Fruit fly (Drosophila melanogaster): ENCODE results near the gene Culd.

DNA sequence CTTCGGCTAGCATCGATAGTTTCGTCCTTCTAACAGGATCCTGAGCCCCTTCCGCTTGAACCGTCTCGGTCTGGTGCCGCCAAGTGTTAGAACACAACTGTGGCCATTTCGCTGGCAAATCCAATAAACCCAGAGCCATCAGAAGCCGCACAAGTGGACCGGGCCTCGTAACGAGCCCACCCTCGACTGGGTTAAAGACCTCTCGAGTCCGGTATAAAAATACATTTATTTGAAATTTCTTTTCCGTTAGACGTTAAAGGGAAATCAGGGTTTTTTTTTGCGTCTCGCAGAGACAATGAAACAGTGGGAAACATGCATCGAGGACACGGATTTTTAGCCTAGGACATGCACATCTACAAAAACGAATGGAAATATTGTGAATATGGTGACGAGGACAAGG is at the start of gene Culd:
- TF ChIP-seq CTCF (optimal IDR thresholded peaks at IDR 0.05): no peak
- no peak for TF ChIP-seq CG8478 (optimal IDR thresholded peaks at IDR 0.05)
